Fruit fly (Drosophila melanogaster): ENCODE results near the gene CG1354.

DNA sequence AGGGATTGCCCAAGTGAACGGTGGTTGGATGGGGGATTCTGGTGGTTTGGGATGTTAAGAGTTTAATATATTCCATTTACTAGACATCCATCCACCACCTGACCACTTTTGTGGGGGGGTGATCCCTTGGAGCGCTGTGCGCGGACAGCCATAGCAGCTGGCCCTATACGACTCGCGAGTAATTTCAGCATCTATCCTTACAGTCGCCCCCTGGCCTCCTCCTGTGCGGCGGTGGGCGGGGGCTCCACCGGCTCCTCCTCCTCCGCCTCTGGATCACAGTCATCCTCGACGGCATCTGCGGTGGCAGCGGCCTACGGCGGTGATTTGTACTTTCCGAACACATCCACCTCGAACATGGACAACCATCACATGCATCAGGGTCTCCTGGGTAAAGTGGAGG lies 25.2 kb upstream of the CG1354 start:
- TF ChIP-seq ttk (optimal IDR thresholded peaks at IDR 0.05): no peak
- TF ChIP-seq psq (optimal IDR thresholded peaks at IDR 0.05): no peak
- no peak for TF ChIP-seq Myc (optimal IDR thresholded peaks at IDR 0.05)
- TF ChIP-seq insv (optimal IDR thresholded peaks at IDR 0.05): no peak
- TF ChIP-seq Sin3A (optimal IDR thresholded peaks at IDR 0.05): no peak
- no peak for TF ChIP-seq h (optimal IDR thresholded peaks at IDR 0.05)

Data from Kc167 (cell line).